Worm (Caenorhabditis elegans): ENCODE results near the gene osm-3.

ce11 chrIV:3807545-3807944 lies 6.7 kb upstream of the osm-3 start:
- TF ChIP-seq him-1 (tag; optimal IDR thresholded peaks at IDR 0.05) (no peak), dao-5 (tag; optimal IDR thresholded peaks at IDR 0.05) (no peak)
